Worm (Caenorhabditis elegans) whole organism, midembryonic: ENCODE data around the gene ZK512.4.

ENCODE experiments used
- T22C8.4 ChIP-seq: fragments of 200-800 bp; sonication (Bioruptor generic); IDR thresholded peaks from 2 replicates; pipeline ENCODE4 v1.3.6; 2022; ENCODE audit warnings: missing genetic modification characterization, missing compliant biosample characterization
- cog-1 ChIP-seq: sonication (generic microtip); optimal IDR thresholded peaks from 2 replicates; lab custom pipeline; 2016; ENCODE audit warnings: missing genetic modification characterization, missing compliant biosample characterization
- flt-1 ChIP-seq: fragments of 200-800 bp; sonication (Bioruptor generic); IDR thresholded peaks from 2 replicates; pipeline ENCODE4 v1.3.6; 2022; ENCODE audit warnings: missing genetic modification characterization, missing compliant biosample characterization
- klf-2 ChIP-seq: fragments of 200-800 bp; sonication (Bioruptor generic); conservative IDR thresholded peaks from 2 replicates; pipeline ENCODE4 v1.3.6; 2022; ENCODE audit warnings: missing genetic modification reagents, missing genetic modification characterization, missing compliant biosample characterization
- med-1 ChIP-seq: sonication (generic microtip); optimal IDR thresholded peaks from 2 replicates; lab custom pipeline; 2017; ENCODE audit warnings: missing genetic modification characterization, mild to moderate bottlenecking, missing compliant biosample characterization, antibody characterized with exemption, missing genetic modification reagents; ENCODE audit not compliant: insufficient read depth
- ref-1 ChIP-seq: fragments of 200-800 bp; sonication (Bioruptor generic); conservative IDR thresholded peaks from 2 replicates; pipeline ENCODE4 v1.3.6; 2022; ENCODE audit warnings: missing genetic modification reagents, missing genetic modification characterization, missing compliant biosample characterization
- tab-1 ChIP-seq: fragments of 200-800 bp; sonication (Bioruptor generic); IDR thresholded peaks from 2 replicates; pipeline ENCODE4 v1.3.6; 2022; ENCODE audit warnings: missing genetic modification characterization, missing compliant biosample characterization
- ztf-23 ChIP-seq: fragments of 200-800 bp; sonication (Bioruptor generic); IDR thresholded peaks from 2 replicates; pipeline ENCODE4 v1.3.6; 2022; ENCODE audit warnings: missing genetic modification reagents, missing genetic modification characterization, missing compliant biosample characterization
- ztf-29 ChIP-seq: fragments of 200-800 bp; sonication (Bioruptor generic); IDR thresholded peaks from 2 replicates; pipeline ENCODE4 v1.3.6; 2022; ENCODE audit warnings: missing genetic modification reagents, missing genetic modification characterization, missing compliant biosample characterization

The ZK512.4 gene

DNA sequence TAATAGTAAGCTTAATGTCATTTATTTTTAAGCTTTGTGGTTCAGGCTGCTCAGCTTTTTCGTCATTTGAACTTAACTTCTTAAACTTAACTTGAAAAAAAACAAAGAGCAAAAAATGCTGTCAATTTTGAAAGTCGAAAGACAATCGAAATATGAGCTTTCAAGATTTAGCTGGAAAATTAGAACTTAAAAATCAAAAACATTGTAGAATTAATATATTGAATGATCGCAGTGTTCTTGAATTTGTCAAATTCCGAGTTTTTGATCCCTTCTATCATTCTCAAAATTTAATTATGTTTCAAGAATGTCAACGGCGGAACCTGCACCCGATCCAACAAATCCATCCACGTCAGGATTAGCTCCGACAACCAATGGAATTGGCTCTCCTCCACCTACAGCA is 36.1 kb downstream of the ZK512.4 start, which contains the start of gene tax-4:
Gene tax-4, plus strand, starts transcription at position 301 of the 400 bp plus-strand sequence.
- TF ChIP-seq klf-2 (GFP tag; lab: Robert Waterston, UW) (no peak), ref-1 (no peak), med-1 (GFP tag; lab: Kevin White, UChicago) (no peak), cog-1 (tag; lab: Kevin White, UChicago) (no peak), ztf-23 (GFP tag; lab: Robert Waterston, UW) (no peak), flt-1 (no peak), tab-1 (no peak), ztf-29 (GFP tag; lab: Robert Waterston, UW) (no peak), T22C8.4 (no peak)

DNA sequence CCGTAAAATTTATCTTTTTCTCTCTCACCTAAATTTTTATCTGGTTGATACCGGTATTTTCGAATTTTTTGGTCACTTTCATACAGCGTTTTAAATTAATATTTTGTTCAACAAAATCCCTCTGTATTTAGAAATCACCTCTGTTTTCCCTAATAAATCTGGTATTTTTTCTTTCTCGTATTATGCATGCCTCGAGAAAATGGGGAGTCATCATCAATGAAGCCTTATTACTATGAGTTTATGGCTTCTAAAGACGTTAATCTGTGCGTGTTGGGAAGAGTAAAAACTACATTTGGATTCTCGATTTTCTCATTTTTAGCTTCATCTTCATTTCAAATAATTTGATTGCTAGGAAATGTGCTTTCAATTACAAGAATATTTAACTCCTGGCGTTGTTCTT is 40.6 kb downstream of the ZK512.4 start, which contains the start of gene ZC84.7:
Gene ZC84.7, plus strand, starts transcription at position 301 of the 400 bp plus-strand sequence.
- no peak for TF ChIP-seq ztf-29 (GFP tag; lab: Robert Waterston, UW)
- TF ChIP-seq ref-1, result no peak
- TF ChIP-seq tab-1, result no peak
- no peak for TF ChIP-seq klf-2 (GFP tag; lab: Robert Waterston, UW)
- no peak for TF ChIP-seq ztf-23 (GFP tag; lab: Robert Waterston, UW)
- TF ChIP-seq flt-1, result no peak
- no peak for TF ChIP-seq T22C8.4
- no peak for TF ChIP-seq cog-1 (tag; lab: Kevin White, UChicago)
- no peak for TF ChIP-seq med-1 (GFP tag; lab: Kevin White, UChicago)

DNA sequence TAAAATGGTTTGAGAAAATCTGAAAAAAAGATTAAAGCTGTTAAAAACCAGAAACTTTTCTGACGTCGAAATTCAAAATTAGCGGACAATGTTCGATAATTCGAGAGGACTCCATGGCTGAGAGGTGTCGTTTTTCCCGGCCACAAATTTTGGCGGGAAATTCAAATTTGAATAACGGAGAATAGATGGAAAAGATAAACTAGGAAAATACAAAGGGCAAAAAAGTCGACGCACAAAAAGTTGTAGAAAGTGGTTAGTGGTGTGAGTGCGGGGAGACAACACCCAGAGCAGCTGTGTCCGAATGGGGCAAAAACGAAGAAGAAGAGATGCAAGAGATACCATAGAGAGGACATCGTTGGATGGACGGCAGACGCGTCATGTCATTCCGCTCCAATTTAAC is 46.0 kb downstream of the ZK512.4 start, which contains the start of gene cls-3:
Gene cls-3, minus strand, starts transcription at position 19 of the 400 bp plus-strand sequence.
- no peak for TF ChIP-seq tab-1
- TF ChIP-seq ref-1, result no peak
- no peak for TF ChIP-seq klf-2 (GFP tag; lab: Robert Waterston, UW)
- TF ChIP-seq ztf-23 (GFP tag; lab: Robert Waterston, UW), result no peak
- TF ChIP-seq T22C8.4, result no peak
- no peak for TF ChIP-seq ztf-29 (GFP tag; lab: Robert Waterston, UW)
- TF ChIP-seq cog-1 (tag; lab: Kevin White, UChicago), result no peak
- TF ChIP-seq med-1 (GFP tag; lab: Kevin White, UChicago), result no peak
- TF ChIP-seq flt-1, result no peak
